Fruit fly (Drosophila melanogaster) Kc167 (cell line): ENCODE data around the gene CG42682.
"Not testable (repeated sequence)": the region's sequence is repeated elsewhere in the genome, so short reads cannot be mapped to it uniquely, and the experiment has no call there.

Experiments used
- Myc ChIP-seq: fragments of >200 bp; optimal IDR thresholded peaks from 2 replicates; lab custom pipeline; 2017; ENCODE audit warnings: missing external identifiers
- Sin3A ChIP-seq: fragments of >200 bp; optimal IDR thresholded peaks from 2 replicates; lab custom pipeline; 2018; ENCODE audit warnings: missing external identifiers
- h ChIP-seq: fragments of >200 bp; optimal IDR thresholded peaks from 3 replicates; lab custom pipeline; 2018; ENCODE audit warnings: missing external identifiers
- insv ChIP-seq: fragments of >200 bp; optimal IDR thresholded peaks from 3 replicates; lab custom pipeline; 2018; ENCODE audit warnings: missing external identifiers
- psq ChIP-seq: fragments of >200 bp; optimal IDR thresholded peaks from 2 replicates; lab custom pipeline; 2017; ENCODE audit warnings: missing external identifiers
- ttk ChIP-seq: sonication (Bioruptor generic); optimal IDR thresholded peaks from 2 replicates; lab custom pipeline; 2017; ENCODE audit warnings: missing external identifiers

CG42682 gene

dm6 chr2L:14842058-14842457, at the start of gene CG42682:
CG42682 (plus strand) TSS chr2L:14842358.
- TF ChIP-seq psq (lab: Kevin White, UChicago) (no peak), Myc (lab: Kevin White, UChicago) (no peak), insv (no peak), Sin3A (lab: Kevin White, UChicago) (no peak), h (lab: Kevin White, UChicago) (no peak)

dm6 chr2L:14796542-14796941, 45.6 kb upstream of the CG42682 start, which contains the start of gene CG18420:
CG18420 (minus strand) TSS chr2L:14796642.
- TF ChIP-seq psq (lab: Kevin White, UChicago), result no peak
- TF ChIP-seq insv, result no peak
- no peak for TF ChIP-seq h (lab: Kevin White, UChicago)
- TF ChIP-seq ttk (lab: Kevin White, UChicago), result no peak
- TF ChIP-seq Sin3A (lab: Kevin White, UChicago), result no peak
- no peak for TF ChIP-seq Myc (lab: Kevin White, UChicago)

- TF ChIP-seq insv (no peak), h (lab: Kevin White, UChicago) (no peak), ttk (lab: Kevin White, UChicago) (no peak), Myc (lab: Kevin White, UChicago) (no peak), Sin3A (lab: Kevin White, UChicago) (no peak), psq (lab: Kevin White, UChicago) (no peak)
Measured at dm6 chr2L:14797554-14797953, 44.6 kb upstream of the CG42682 start.

dm6 chr2L:14802034-14802433, 40.1 kb upstream of the CG42682 start, which contains the start of gene CG33308:
CG33308 (plus strand) TSS chr2L:14802334.
- TF ChIP-seq psq (lab: Kevin White, UChicago) (no peak), h (lab: Kevin White, UChicago) (no peak), Sin3A (lab: Kevin White, UChicago) (no peak), Myc (lab: Kevin White, UChicago) (no peak), insv (no peak), ttk (lab: Kevin White, UChicago) (no peak)

dm6 chr2L:14810461-14810860, 31.7 kb upstream of the CG42682 start, which contains the start of gene CG33309:
CG33309 (plus strand) TSS chr2L:14810761.
- TF ChIP-seq ttk (lab: Kevin White, UChicago) (no peak), insv (no peak)

dm6 chr2L:14851678-14852077, 9.5 kb downstream of the CG42682 start, which contains the start of gene CG15279:
CG15279 (minus strand) TSS chr2L:14851749.
- TF ChIP-seq psq (lab: Kevin White, UChicago) (no peak), h (lab: Kevin White, UChicago) (no peak), Myc (lab: Kevin White, UChicago) (no peak), insv (no peak)

- TF ChIP-seq psq (lab: Kevin White, UChicago), result no peak
- TF ChIP-seq ttk (lab: Kevin White, UChicago), result no peak
- TF ChIP-seq h (lab: Kevin White, UChicago), result no peak
- TF ChIP-seq insv, result no peak
- no peak for TF ChIP-seq Sin3A (lab: Kevin White, UChicago)
- TF ChIP-seq Myc (lab: Kevin White, UChicago), result no peak
Measured at dm6 chr2L:14871922-14872321, 29.8 kb downstream of the CG42682 start, which contains the start of gene CG4480. CG4480 (minus strand) TSS chr2L:14872022.

- no peak for TF ChIP-seq h (lab: Kevin White, UChicago)
- TF ChIP-seq insv, result no peak
- no peak for TF ChIP-seq Sin3A (lab: Kevin White, UChicago)
- TF ChIP-seq ttk (lab: Kevin White, UChicago), result no peak
Measured at dm6 chr2L:14876233-14876632, 34.1 kb downstream of the CG42682 start, which contains the start of gene CG15278. CG15278 (minus strand) TSS chr2L:14876333.

- not testable (repeated sequence) for TF ChIP-seq ttk, h, psq (lab: Kevin White, UChicago)
Measured at dm6 chr2L:14881552-14881951, 39.4 kb downstream of the CG42682 start, which contains the start of gene ProtA. ProtA (minus strand) TSS chr2L:14881652.

- not testable (repeated sequence) for TF ChIP-seq insv; Myc (lab: Kevin White, UChicago); h (lab: Kevin White, UChicago)
Measured at dm6 chr2L:14883621-14884020, 41.5 kb downstream of the CG42682 start, which contains the start of gene ProtB. ProtB (minus strand) TSS chr2L:14883721.

- no peak for TF ChIP-seq ttk (lab: Kevin White, UChicago)
- TF ChIP-seq insv, result no peak
- no peak for TF ChIP-seq Myc (lab: Kevin White, UChicago)
- TF ChIP-seq h (lab: Kevin White, UChicago), result no peak
- TF ChIP-seq Sin3A (lab: Kevin White, UChicago), result no peak
- no peak for TF ChIP-seq psq (lab: Kevin White, UChicago)
Measured at dm6 chr2L:14887530-14887929, 45.4 kb downstream of the CG42682 start.
